Fruit fly (Drosophila melanogaster): ENCODE measurements around the gene CG1271.

DNA sequence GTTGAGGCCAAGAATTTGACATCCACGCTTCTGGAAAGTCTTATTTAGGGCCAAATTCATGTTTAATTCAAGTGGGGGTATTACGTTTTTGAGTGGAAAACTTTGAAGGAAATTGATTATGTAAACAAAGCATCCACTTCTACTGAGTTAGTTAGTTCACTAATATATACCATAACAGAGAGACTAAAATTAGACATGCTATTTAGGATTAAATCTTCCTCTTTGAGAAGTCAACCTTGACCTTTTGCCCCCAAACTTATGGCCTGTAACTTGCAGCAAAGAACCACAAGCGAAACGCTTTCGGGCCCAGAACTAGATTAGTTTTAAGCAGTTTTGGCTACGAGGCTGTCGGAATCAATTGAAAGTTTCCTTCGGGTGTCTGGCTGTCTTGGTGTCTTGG is 35.2 kb upstream of the CG1271 start, which contains the start of gene CG32487:
- no peak for TF ChIP-seq CG8478 (optimal IDR thresholded peaks at IDR 0.05)
- no peak for TF ChIP-seq CTCF (optimal IDR thresholded peaks at IDR 0.05)

All from S2 (cell line).